Fruit fly (Drosophila melanogaster) whole organism, embryonic: Measurements from ENCODE around the gene Actn.

Experiments
- Asciz ChIP-seq: fragments of 200-800 bp; sonication (Bioruptor generic); optimal IDR thresholded peaks from 2 replicates; lab custom pipeline; 2017; ENCODE audit warnings: missing biosample characterization, mild to moderate bottlenecking, missing genetic modification characterization, missing genetic modification reagents
- B-H2 ChIP-seq: fragments of 200-800 bp; sonication (Bioruptor generic); optimal IDR thresholded peaks from 2 replicates; lab custom pipeline; 2018; ENCODE audit warnings: missing biosample characterization, mild to moderate bottlenecking, missing genetic modification characterization
- Bdp1 ChIP-seq: fragments of 200-800 bp; sonication (Bioruptor generic); optimal IDR thresholded peaks from 3 replicates; lab custom pipeline; 2016; ENCODE audit warnings: missing biosample characterization, missing genetic modification characterization
- CG11696 ChIP-seq: fragments of 200-800 bp; sonication (Bioruptor generic); IDR thresholded peaks from 2 replicates; pipeline ENCODE4 v1.3.6; 2022; ENCODE audit warnings: missing biosample characterization, missing genetic modification characterization
- CG12744 ChIP-seq: fragments of 200-800 bp; sonication (Bioruptor generic); optimal IDR thresholded peaks from 2 replicates; lab custom pipeline; 2016; ENCODE audit warnings: missing biosample characterization, missing genetic modification characterization
- CG12769 ChIP-seq: fragments of 200-800 bp; sonication (Bioruptor generic); optimal IDR thresholded peaks from 2 replicates; lab custom pipeline; 2019; ENCODE audit warnings: missing biosample characterization, mild to moderate bottlenecking, missing genetic modification characterization, moderate library complexity
- CG15479 ChIP-seq: fragments of 200-800 bp; sonication (Bioruptor generic); optimal IDR thresholded peaks from 3 replicates; lab custom pipeline; 2019; ENCODE audit warnings: missing biosample characterization, mild to moderate bottlenecking, missing genetic modification characterization, moderate library complexity
- CG15601 ChIP-seq: fragments of 200-800 bp; sonication (Bioruptor generic); optimal IDR thresholded peaks from 3 replicates; lab custom pipeline; 2019; ENCODE audit warnings: missing biosample characterization, mild to moderate bottlenecking, missing genetic modification characterization, moderate library complexity
- CG1603 ChIP-seq: fragments of 200-800 bp; sonication (Bioruptor generic); optimal IDR thresholded peaks from 2 replicates; lab custom pipeline; 2019; ENCODE audit warnings: missing biosample characterization, mild to moderate bottlenecking, missing genetic modification characterization, moderate library complexity
- CG17361 ChIP-seq: fragments of 200-800 bp; sonication (Bioruptor generic); IDR thresholded peaks from 3 replicates; pipeline ENCODE4 v1.3.6; 2022; ENCODE audit warnings: missing biosample characterization, missing genetic modification characterization
- CG17385 ChIP-seq: fragments of 200-800 bp; sonication (Bioruptor generic); optimal IDR thresholded peaks from 3 replicates; lab custom pipeline; 2018; ENCODE audit warnings: missing biosample characterization, mild to moderate bottlenecking, missing genetic modification characterization
- CG17829 ChIP-seq: fragments of 200-800 bp; optimal IDR thresholded peaks from 2 replicates; lab custom pipeline; 2019; ENCODE audit warnings: missing biosample characterization, mild to moderate bottlenecking, missing genetic modification characterization, moderate library complexity
- CG3163 ChIP-seq: fragments of 200-800 bp; sonication (Bioruptor generic); optimal IDR thresholded peaks from 3 replicates; lab custom pipeline; 2016; ENCODE audit warnings: missing biosample characterization, missing genetic modification characterization
- CG33213 ChIP-seq: fragments of 200-800 bp; sonication (Bioruptor generic); optimal IDR thresholded peaks from 3 replicates; lab custom pipeline; 2016; ENCODE audit warnings: missing biosample characterization, missing genetic modification characterization
- CG42726 ChIP-seq: fragments of 200-800 bp; sonication (Bioruptor generic); IDR thresholded peaks from 2 replicates; pipeline ENCODE4 v1.3.6; 2022; ENCODE audit warnings: missing biosample characterization, missing genetic modification characterization; ENCODE audit not compliant: partially characterized antibody
- CG5245 ChIP-seq: fragments of 200-800 bp; sonication (Bioruptor generic); optimal IDR thresholded peaks from 3 replicates; lab custom pipeline; 2016; ENCODE audit warnings: missing biosample characterization, missing genetic modification characterization
- CG8765 ChIP-seq: fragments of 200-800 bp; sonication (Bioruptor generic); IDR thresholded peaks from 2 replicates; pipeline ENCODE4 v1.3.6; 2022; ENCODE audit warnings: missing biosample characterization, missing genetic modification characterization
- CG9727 ChIP-seq: fragments of 200-800 bp; sonication (Bioruptor generic); optimal IDR thresholded peaks from 3 replicates; lab custom pipeline; 2017; ENCODE audit warnings: missing biosample characterization, mild to moderate bottlenecking, missing genetic modification characterization
- CTCF ChIP-seq: fragments of 200-800 bp; sonication (Bioruptor generic); optimal IDR thresholded peaks from 2 replicates; lab custom pipeline; 2017; ENCODE audit warnings: missing biosample characterization, mild to moderate bottlenecking, missing genetic modification characterization, moderate library complexity
- CkIIα-i1 ChIP-seq: fragments of 200-800 bp; sonication (Bioruptor generic); IDR thresholded peaks from 2 replicates; pipeline ENCODE4 v1.3.6; 2022; ENCODE audit warnings: missing biosample characterization, missing genetic modification characterization
- Deaf1 ChIP-seq: fragments of 200-800 bp; optimal IDR thresholded peaks from 3 replicates; lab custom pipeline; 2019; ENCODE audit warnings: missing biosample characterization, mild to moderate bottlenecking, missing genetic modification characterization, moderate library complexity
- Dek ChIP-seq: fragments of 200-800 bp; sonication (Bioruptor generic); optimal IDR thresholded peaks from 3 replicates; lab custom pipeline; 2019; ENCODE audit warnings: missing biosample characterization, mild to moderate bottlenecking, missing genetic modification characterization, moderate library complexity
- Elba2 ChIP-seq: fragments of 200-800 bp; sonication (Bioruptor generic); optimal IDR thresholded peaks from 3 replicates; lab custom pipeline; 2016; ENCODE audit warnings: missing biosample characterization, missing genetic modification characterization
- H15 ChIP-seq: fragments of 200-800 bp; sonication (Bioruptor generic); IDR thresholded peaks from 3 replicates; pipeline ENCODE4 v1.3.6; 2022; ENCODE audit warnings: missing biosample characterization, missing genetic modification characterization
- HLHmδ ChIP-seq: fragments of 200-800 bp; sonication (Bioruptor generic); optimal IDR thresholded peaks from 2 replicates; lab custom pipeline; 2018; ENCODE audit warnings: missing biosample characterization, mild to moderate bottlenecking, missing genetic modification characterization, moderate library complexity
- Hr3 ChIP-seq: fragments of 200-800 bp; sonication (Bioruptor generic); optimal IDR thresholded peaks from 3 replicates; lab custom pipeline; 2016; ENCODE audit warnings: missing biosample characterization, missing genetic modification characterization
- Ravus ChIP-seq: fragments of 200-800 bp; sonication (Bioruptor generic); IDR thresholded peaks from 2 replicates; pipeline ENCODE4 v1.3.6; 2022; ENCODE audit warnings: missing biosample characterization, missing genetic modification characterization
- Sin3A ChIP-seq: fragments of >200 bp; optimal IDR thresholded peaks from 2 replicates; lab custom pipeline; 2018
- Six4 ChIP-seq: fragments of 200-800 bp; sonication (Bioruptor generic); optimal IDR thresholded peaks from 2 replicates; lab custom pipeline; 2016; ENCODE audit warnings: missing biosample characterization, missing genetic modification characterization
- Sox100B ChIP-seq: fragments of 200-800 bp; sonication (Bioruptor generic); optimal IDR thresholded peaks from 3 replicates; lab custom pipeline; 2018; ENCODE audit warnings: missing biosample characterization, mild to moderate bottlenecking, missing genetic modification characterization
- Sry-β ChIP-seq: fragments of 200-800 bp; sonication (Bioruptor generic); optimal IDR thresholded peaks from 2 replicates; lab custom pipeline; 2018; ENCODE audit warnings: missing biosample characterization, mild to moderate bottlenecking, missing genetic modification characterization, moderate library complexity
- Sry-δ ChIP-seq: fragments of 200-800 bp; sonication (Bioruptor generic); optimal IDR thresholded peaks from 2 replicates; lab custom pipeline; 2016; ENCODE audit warnings: missing biosample characterization, missing genetic modification characterization
- Vsx1 ChIP-seq: fragments of 200-800 bp; sonication (Bioruptor generic); optimal IDR thresholded peaks from 2 replicates; lab custom pipeline; 2017; ENCODE audit warnings: missing biosample characterization, mild to moderate bottlenecking, missing genetic modification characterization, missing genetic modification reagents
- bsh ChIP-seq, 2 experiments: fragments of 200-800 bp; sonication (Bioruptor generic); optimal IDR thresholded peaks; 2 replicates each; lab custom pipeline; 2017 to 2018; ENCODE audit warnings: mild to moderate bottlenecking in 2 of 2, missing biosample characterization in 2 of 2, missing genetic modification characterization in 2 of 2, moderate library complexity in 1 of 2
- crc ChIP-seq: fragments of 200-800 bp; sonication (Bioruptor generic); optimal IDR thresholded peaks from 2 replicates; lab custom pipeline; 2016; ENCODE audit warnings: missing biosample characterization, missing genetic modification characterization
- da ChIP-seq: fragments of 200-800 bp; sonication (Bioruptor generic); optimal IDR thresholded peaks from 2 replicates; lab custom pipeline; 2016; ENCODE audit warnings: missing biosample characterization, missing genetic modification characterization
- gfzf ChIP-seq: fragments of 200-800 bp; sonication (Bioruptor generic); optimal IDR thresholded peaks from 2 replicates; lab custom pipeline; 2016; ENCODE audit warnings: missing biosample characterization, mild to moderate bottlenecking, missing genetic modification characterization, moderate library complexity
- hb ChIP-seq: fragments of 200-800 bp; sonication (Bioruptor generic); IDR thresholded peaks from 3 replicates; pipeline ENCODE4 v1.3.6; 2022; ENCODE audit warnings: missing biosample characterization, missing genetic modification characterization; ENCODE audit not compliant: partially characterized antibody
- hbn ChIP-seq: fragments of 200-800 bp; sonication (Bioruptor generic); IDR thresholded peaks from 2 replicates; pipeline ENCODE4 v1.3.6; 2022; ENCODE audit warnings: missing biosample characterization, missing genetic modification characterization; ENCODE audit not compliant: partially characterized antibody
- mirr ChIP-seq: fragments of 200-800 bp; sonication (Bioruptor generic); optimal IDR thresholded peaks from 3 replicates; lab custom pipeline; 2018; ENCODE audit warnings: missing biosample characterization, mild to moderate bottlenecking, missing genetic modification characterization
- oc ChIP-seq: fragments of 200-800 bp; sonication (Bioruptor generic); optimal IDR thresholded peaks from 2 replicates; lab custom pipeline; 2018; ENCODE audit warnings: missing biosample characterization, mild to moderate bottlenecking, missing genetic modification characterization, moderate library complexity
- p53 ChIP-seq: fragments of 200-800 bp; sonication (Bioruptor generic); optimal IDR thresholded peaks from 2 replicates; lab custom pipeline; 2016; ENCODE audit warnings: missing biosample characterization, missing genetic modification characterization
- phol ChIP-seq: fragments of 200-800 bp; sonication (Bioruptor generic); optimal IDR thresholded peaks from 3 replicates; lab custom pipeline; 2018; ENCODE audit warnings: missing biosample characterization, mild to moderate bottlenecking, missing genetic modification characterization, moderate library complexity
- pum ChIP-seq: fragments of 200-800 bp; sonication (Bioruptor generic); optimal IDR thresholded peaks from 2 replicates; lab custom pipeline; 2016; ENCODE audit warnings: missing biosample characterization, missing genetic modification characterization
- repo ChIP-seq: fragments of 200-800 bp; sonication (Bioruptor generic); optimal IDR thresholded peaks from 2 replicates; lab custom pipeline; 2016; ENCODE audit warnings: missing biosample characterization, missing genetic modification characterization
- sqz ChIP-seq: fragments of 200-800 bp; sonication (Bioruptor generic); optimal IDR thresholded peaks from 3 replicates; lab custom pipeline; 2018; ENCODE audit warnings: missing biosample characterization, mild to moderate bottlenecking, missing genetic modification characterization
- sr ChIP-seq: fragments of 200-800 bp; sonication (Bioruptor generic); IDR thresholded peaks from 3 replicates; pipeline ENCODE4 v1.3.6; 2022; ENCODE audit warnings: missing biosample characterization, missing genetic modification characterization
- ttk ChIP-seq: fragments of 200-800 bp; sonication (Bioruptor generic); IDR thresholded peaks from 2 replicates; pipeline ENCODE4 v2.1.2; 2022; ENCODE audit warnings: missing biosample characterization, missing genetic modification characterization
- wek ChIP-seq: fragments of 200-800 bp; sonication (Bioruptor generic); optimal IDR thresholded peaks from 3 replicates; lab custom pipeline; 2018; ENCODE audit warnings: missing biosample characterization, mild to moderate bottlenecking, missing genetic modification characterization, moderate library complexity
- zen ChIP-seq: fragments of 200-800 bp; sonication (Bioruptor generic); optimal IDR thresholded peaks from 3 replicates; lab custom pipeline; 2018; ENCODE audit warnings: missing biosample characterization, mild to moderate bottlenecking, missing genetic modification characterization, moderate library complexity

Actn gene

DNA sequence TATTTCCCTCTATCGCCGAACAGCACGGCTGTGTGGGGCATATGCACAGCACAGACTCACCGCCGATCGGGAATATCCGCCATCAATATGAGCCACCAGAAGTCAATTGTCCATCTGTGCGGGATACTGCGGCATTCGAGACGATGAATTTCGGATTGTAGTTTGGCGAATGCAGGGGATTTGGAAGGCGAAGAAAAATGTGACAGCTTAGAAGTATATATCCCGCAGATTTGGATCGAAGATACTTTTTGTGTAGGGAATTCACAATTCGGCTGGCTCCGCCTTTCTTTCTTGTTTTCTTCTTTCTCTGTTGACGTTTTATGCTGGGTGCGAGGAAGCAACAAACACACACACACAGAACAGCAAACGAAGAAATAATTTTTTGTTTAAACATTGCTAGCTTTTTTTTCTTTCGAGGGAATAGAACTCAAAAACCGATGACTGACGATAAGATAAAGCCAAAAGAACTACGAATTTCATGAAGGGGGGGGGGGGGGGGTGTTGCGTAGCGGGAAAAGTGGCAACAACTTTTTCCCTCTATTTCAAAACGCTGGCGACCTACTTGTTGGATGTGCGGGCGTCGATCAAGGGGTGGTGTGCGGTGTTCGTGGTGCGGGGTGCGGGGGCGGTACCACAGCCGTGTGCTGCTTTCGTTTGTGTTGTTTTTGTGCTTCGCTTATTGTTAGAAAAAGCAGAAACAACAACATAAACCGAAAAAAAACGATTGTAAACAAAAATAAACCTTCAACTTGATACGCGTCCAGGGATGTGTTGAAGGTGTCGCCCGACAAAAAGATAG is 57.7 kb downstream of the Actn start (continued):
- peak; percentile 32 for TF ChIP-seq Bdp1
- TF ChIP-seq ttk: peak; percentile 72
- no peak for TF ChIP-seq mirr (GFP tag; lab: Kevin White, UChicago)
- peak; percentile 90 for TF ChIP-seq CG12769
- no peak for TF ChIP-seq hbn (GFP tag; lab: Robert Waterston, UW)
- TF ChIP-seq CkIIα-i1 (GFP tag; lab: Robert Waterston, UW): 0 out of 2 replicates have a peak, but pooled peaks have one; percentile 4
- peak; percentile 9 for TF ChIP-seq Vsx1 (GFP tag; lab: Kevin White, UChicago)
- TF ChIP-seq CG42726: no peak
- TF ChIP-seq crc (GFP tag; lab: Kevin White, UChicago): no peak
- TF ChIP-seq hb: no peak
- TF ChIP-seq CG17829 (tag; lab: Kevin White, UChicago): peak; percentile 72
- no peak for TF ChIP-seq Elba2 (GFP tag; lab: Kevin White, UChicago)
- peak; percentile 82 for TF ChIP-seq sqz (GFP tag; lab: Kevin White, UChicago)
- peak; percentile 15 for TF ChIP-seq Sry-δ (GFP tag; lab: Kevin White, UChicago)
- TF ChIP-seq Sry-β (GFP tag; lab: Kevin White, UChicago): no peak
- peak; percentile 43 for TF ChIP-seq Six4 (GFP tag; lab: Kevin White, UChicago)
- peak; percentile 15 for TF ChIP-seq wek (GFP tag; lab: Kevin White, UChicago)
- peak; percentile 81 for TF ChIP-seq Sox100B (GFP tag; lab: Kevin White, UChicago)
- TF ChIP-seq Ravus (GFP tag; lab: Robert Waterston, UW): peak; percentile 23
- TF ChIP-seq da: peak; percentile 79
- no peak for TF ChIP-seq p53 (GFP tag; lab: Kevin White, UChicago)
- peak; percentile 40 for TF ChIP-seq Deaf1
- TF ChIP-seq Sin3A (lab: Kevin White, UChicago): no peak
- TF ChIP-seq CTCF (GFP tag; lab: Kevin White, UChicago): no peak
- peak; percentile 88 for TF ChIP-seq CG17361
- TF ChIP-seq CG8765: peak; percentile 34; the same call in 1 of the 2 replicates
- TF ChIP-seq repo (GFP tag; lab: Kevin White, UChicago): no peak
- peak; percentile 68 for TF ChIP-seq Dek (tag; lab: Kevin White, UChicago)
- no peak for TF ChIP-seq B-H2 (GFP tag; lab: Kevin White, UChicago)
- peak; percentile 4 for TF ChIP-seq zen (tag; lab: Kevin White, UChicago)
- TF ChIP-seq CG15601: peak; percentile 79
- TF ChIP-seq sr: peak; percentile 80
- peak; percentile 65 for TF ChIP-seq CG9727
- peak; percentile 69 for TF ChIP-seq H15 (GFP tag; lab: Robert Waterston, UW)
- TF ChIP-seq CG3163 (GFP tag; lab: Kevin White, UChicago): peak; percentile 48
- peak; percentile 79 for TF ChIP-seq oc (tag; lab: Kevin White, UChicago)
- TF ChIP-seq CG15479 (GFP tag; lab: Kevin White, UChicago): no peak
- no peak for TF ChIP-seq HLHmδ (GFP tag; lab: Kevin White, UChicago)
- TF ChIP-seq gfzf: no peak
- peak; percentile 25 for TF ChIP-seq CG33213 (GFP tag; lab: Kevin White, UChicago)
- TF ChIP-seq phol (tag; lab: Kevin White, UChicago): peak; percentile 86
- TF ChIP-seq CG11696 (GFP tag; lab: Robert Waterston, UW): no peak
- TF ChIP-seq bsh (GFP tag; optimal IDR thresholded peaks at IDR 0.05; lab: Kevin White, UChicago): peak in 1 of 2 experiments; percentile 85
- TF ChIP-seq CG1603 (tag; lab: Kevin White, UChicago): peak; percentile 93
- peak; percentile 68 for TF ChIP-seq pum (GFP tag; lab: Kevin White, UChicago)
- TF ChIP-seq CG17385 (GFP tag; lab: Kevin White, UChicago): peak; percentile 80
- TF ChIP-seq CG12744 (GFP tag; lab: Kevin White, UChicago): no peak
- TF ChIP-seq CG5245 (GFP tag; lab: Kevin White, UChicago): peak; percentile 33
- TF ChIP-seq Hr3 (GFP tag; lab: Kevin White, UChicago): peak; percentile 67
- TF ChIP-seq Asciz (GFP tag; lab: Kevin White, UChicago): peak; percentile 67
